Worm (Caenorhabditis elegans) whole organism, midembryonic: ENCODE results near the gene Y38E10A.17.

Experiments used
- T22C8.4 ChIP-seq: fragments of 200-800 bp; sonication (Bioruptor generic); IDR thresholded peaks from 2 replicates; pipeline ENCODE4 v1.3.6; 2022; ENCODE audit warnings: missing genetic modification characterization, missing compliant biosample characterization
- cog-1 ChIP-seq: sonication (generic microtip); optimal IDR thresholded peaks from 2 replicates; lab custom pipeline; 2016; ENCODE audit warnings: missing genetic modification characterization, missing compliant biosample characterization
- flt-1 ChIP-seq: fragments of 200-800 bp; sonication (Bioruptor generic); IDR thresholded peaks from 2 replicates; pipeline ENCODE4 v1.3.6; 2022; ENCODE audit warnings: missing genetic modification characterization, missing compliant biosample characterization
- klf-2 ChIP-seq: fragments of 200-800 bp; sonication (Bioruptor generic); conservative IDR thresholded peaks from 2 replicates; pipeline ENCODE4 v1.3.6; 2022; ENCODE audit warnings: missing genetic modification reagents, missing genetic modification characterization, missing compliant biosample characterization
- med-1 ChIP-seq: sonication (generic microtip); optimal IDR thresholded peaks from 2 replicates; lab custom pipeline; 2017; ENCODE audit warnings: missing genetic modification characterization, mild to moderate bottlenecking, missing compliant biosample characterization, antibody characterized with exemption, missing genetic modification reagents; ENCODE audit not compliant: insufficient read depth
- ref-1 ChIP-seq: fragments of 200-800 bp; sonication (Bioruptor generic); conservative IDR thresholded peaks from 2 replicates; pipeline ENCODE4 v1.3.6; 2022; ENCODE audit warnings: missing genetic modification reagents, missing genetic modification characterization, missing compliant biosample characterization
- tab-1 ChIP-seq: fragments of 200-800 bp; sonication (Bioruptor generic); IDR thresholded peaks from 2 replicates; pipeline ENCODE4 v1.3.6; 2022; ENCODE audit warnings: missing genetic modification characterization, missing compliant biosample characterization
- ztf-23 ChIP-seq: fragments of 200-800 bp; sonication (Bioruptor generic); IDR thresholded peaks from 2 replicates; pipeline ENCODE4 v1.3.6; 2022; ENCODE audit warnings: missing genetic modification reagents, missing genetic modification characterization, missing compliant biosample characterization
- ztf-29 ChIP-seq: fragments of 200-800 bp; sonication (Bioruptor generic); IDR thresholded peaks from 2 replicates; pipeline ENCODE4 v1.3.6; 2022; ENCODE audit warnings: missing genetic modification reagents, missing genetic modification characterization, missing compliant biosample characterization

- TF ChIP-seq ztf-23 (GFP tag; lab: Robert Waterston, UW) (no peak), ref-1 (GFP tag; lab: Robert Waterston, UW) (no peak), ztf-29 (GFP tag; lab: Robert Waterston, UW) (no peak), T22C8.4 (GFP tag; lab: Robert Waterston, UW) (no peak), flt-1 (GFP tag; lab: Robert Waterston, UW) (no peak), med-1 (GFP tag; lab: Kevin White, UChicago) (no peak), tab-1 (GFP tag; lab: Robert Waterston, UW) (no peak), klf-2 (GFP tag; lab: Robert Waterston, UW) (no peak), cog-1 (no peak)
Observed at ce11 chrII:12665019-12665418, 30.4 kb upstream of the Y38E10A.17 start.
